Worm (Caenorhabditis elegans): ENCODE measurements around the gene lips-7.

- TF ChIP-seq hmg-4 (GFP tag; optimal IDR thresholded peaks at IDR 0.05) (no peak), ama-1 (optimal IDR thresholded peaks at IDR 0.05) (no peak), ets-7 (tag; optimal IDR thresholded peaks at IDR 0.05) (no peak), tra-4 (tag; optimal IDR thresholded peaks at IDR 0.05) (no peak)
These were observed 39.7 kb upstream of the lips-7 start for ce11 chrII:511968-512367.

All from whole organism, early embryonic.